Fruit fly (Drosophila melanogaster) whole organism, wandering third instar larva: ENCODE results near the gene Trm1.

Experiments used
- Mio ChIP-seq: sonication (Bioruptor generic); optimal IDR thresholded peaks from 2 replicates; lab custom pipeline; 2016; ENCODE audit warnings: missing biosample characterization, missing genetic modification characterization
- ey ChIP-seq: fragments of 200-800 bp; sonication (Bioruptor generic); optimal IDR thresholded peaks from 2 replicates; lab custom pipeline; 2016; ENCODE audit warnings: missing biosample characterization, missing genetic modification characterization
- jim ChIP-seq: fragments of 175-275, 200-325 bp; sonication (Bioruptor generic); optimal IDR thresholded peaks from 2 replicates; lab custom pipeline; 2016; ENCODE audit warnings: missing biosample characterization, mild to moderate bottlenecking, missing genetic modification characterization
- usp ChIP-seq: fragments of >200 bp; optimal IDR thresholded peaks from 2 replicates; lab custom pipeline; 2017; ENCODE audit warnings: missing biosample characterization, missing genetic modification characterization

Gene Trm1

DNA sequence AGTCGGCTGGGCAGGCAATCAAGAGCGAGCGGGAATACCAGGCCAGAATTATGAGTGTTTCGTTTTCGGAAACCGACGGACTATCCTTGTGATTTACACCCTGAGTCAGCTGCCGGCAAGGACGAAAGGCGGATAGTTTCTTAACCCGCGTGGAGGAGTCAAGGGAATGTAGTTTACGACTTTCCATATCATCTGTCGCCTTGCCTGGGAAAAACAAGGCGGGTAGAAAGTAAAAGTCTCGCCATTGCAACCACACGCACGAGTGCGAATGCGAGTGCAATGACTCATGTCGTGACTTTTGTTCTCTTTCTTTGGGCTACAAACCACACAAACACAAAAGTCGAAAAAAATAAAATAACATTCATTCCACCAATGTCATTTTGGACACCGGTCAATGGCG, 50.7 kb downstream of the Trm1 start:
- no peak for TF ChIP-seq Mio
- TF ChIP-seq jim (GFP tag; lab: Kevin White, UChicago): no peak
- TF ChIP-seq ey: no peak
- TF ChIP-seq usp (GFP tag; lab: Kevin White, UChicago): no peak
